Fruit fly (Drosophila melanogaster): Measurements from ENCODE around the gene Xe7.

DNA sequence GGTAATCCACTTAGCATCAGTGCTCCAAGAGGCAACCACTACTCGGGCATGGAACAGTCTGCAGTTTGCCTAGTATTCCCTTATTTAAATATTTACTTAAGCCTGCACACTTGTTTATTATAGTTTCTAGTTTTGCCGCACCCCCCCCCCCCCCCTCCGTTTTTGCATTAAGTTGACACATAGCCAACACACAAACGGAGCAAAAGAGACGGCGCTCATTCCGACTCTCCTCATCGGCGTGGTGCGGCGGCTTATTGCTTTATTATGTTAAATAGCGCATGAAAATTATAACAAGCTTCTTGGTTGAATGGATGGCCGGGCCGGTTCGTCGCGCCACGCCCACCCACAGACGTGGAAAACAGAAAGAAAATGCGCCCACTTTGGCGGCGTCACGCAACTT is 20.5 kb upstream of the Xe7 start:
- TF ChIP-seq CG8478 (optimal IDR thresholded peaks at IDR 0.05) (no peak), CTCF (optimal IDR thresholded peaks at IDR 0.05) (no peak)
